Fruit fly (Drosophila melanogaster) whole organism, embryonic: ENCODE results near the gene CG14402.

Experiments used
- Aef1 ChIP-seq: fragments of 200-800 bp; sonication (Bioruptor generic); IDR thresholded peaks from 3 replicates; pipeline ENCODE4 v1.3.6; 2022; ENCODE audit warnings: missing biosample characterization, missing genetic modification characterization
- BEAF-32 ChIP-seq: fragments of 200-800 bp; sonication (Bioruptor generic); optimal IDR thresholded peaks from 3 replicates; lab custom pipeline; 2017; ENCODE audit warnings: missing biosample characterization, missing genetic modification characterization, mild to moderate bottlenecking, moderate library complexity, missing genetic modification reagents
- CG11696 ChIP-seq: fragments of 200-800 bp; sonication (Bioruptor generic); IDR thresholded peaks from 2 replicates; pipeline ENCODE4 v1.3.6; 2022; ENCODE audit warnings: missing biosample characterization, missing genetic modification characterization
- CG1233 ChIP-seq: fragments of 200-800 bp; sonication (Bioruptor generic); optimal IDR thresholded peaks from 4 replicates; lab custom pipeline; 2018; ENCODE audit warnings: missing biosample characterization, mild to moderate bottlenecking, missing genetic modification characterization
- CG13775 ChIP-seq: fragments of 200-800 bp; sonication (Bioruptor generic); optimal IDR thresholded peaks from 3 replicates; lab custom pipeline; 2017; ENCODE audit warnings: missing biosample characterization, mild to moderate bottlenecking, missing genetic modification characterization
- CG15514 ChIP-seq: fragments of 200-800 bp; sonication (Bioruptor generic); optimal IDR thresholded peaks from 3 replicates; lab custom pipeline; 2017; ENCODE audit warnings: missing biosample characterization, missing genetic modification characterization, mild to moderate bottlenecking, moderate library complexity, missing genetic modification reagents
- CG15601 ChIP-seq: fragments of 200-800 bp; sonication (Bioruptor generic); optimal IDR thresholded peaks from 3 replicates; lab custom pipeline; 2019; ENCODE audit warnings: missing biosample characterization, mild to moderate bottlenecking, missing genetic modification characterization, moderate library complexity
- CG1602 ChIP-seq: fragments of 200-800 bp; sonication (Bioruptor generic); optimal IDR thresholded peaks from 3 replicates; lab custom pipeline; 2016; ENCODE audit warnings: missing biosample characterization, missing genetic modification characterization
- CG2120 ChIP-seq: fragments of 200-800 bp; sonication (Bioruptor generic); optimal IDR thresholded peaks from 3 replicates; lab custom pipeline; 2016; ENCODE audit warnings: missing biosample characterization, missing genetic modification characterization
- CG2199 ChIP-seq: fragments of 200-800 bp; sonication (Bioruptor generic); IDR thresholded peaks from 3 replicates; pipeline ENCODE4 v1.3.6; 2022; ENCODE audit warnings: missing biosample characterization, missing genetic modification characterization
- CG2712 ChIP-seq: fragments of 200-800 bp; optimal IDR thresholded peaks from 3 replicates; lab custom pipeline; 2019; ENCODE audit warnings: missing biosample characterization, mild to moderate bottlenecking, missing genetic modification characterization, moderate library complexity
- CG31224 ChIP-seq: fragments of 200-800 bp; sonication (Bioruptor generic); IDR thresholded peaks from 2 replicates; pipeline ENCODE4 v1.3.6; 2022; ENCODE audit warnings: missing biosample characterization, missing genetic modification characterization
- CG3407 ChIP-seq: fragments of 200-800 bp; sonication (Bioruptor generic); optimal IDR thresholded peaks from 2 replicates; lab custom pipeline; 2018; ENCODE audit warnings: missing biosample characterization, mild to moderate bottlenecking, missing genetic modification characterization
- CG34376 ChIP-seq: fragments of 200-800 bp; sonication (Bioruptor generic); optimal IDR thresholded peaks from 2 replicates; lab custom pipeline; 2018; ENCODE audit warnings: missing biosample characterization, mild to moderate bottlenecking, missing genetic modification characterization
- CG5245 ChIP-seq: fragments of 200-800 bp; sonication (Bioruptor generic); optimal IDR thresholded peaks from 3 replicates; lab custom pipeline; 2016; ENCODE audit warnings: missing biosample characterization, missing genetic modification characterization
- CG6175 ChIP-seq: fragments of 200-800 bp; sonication (Bioruptor generic); IDR thresholded peaks from 3 replicates; pipeline ENCODE4 v1.3.6; 2022; ENCODE audit warnings: missing biosample characterization, missing genetic modification characterization
- CG8281 ChIP-seq: fragments of 200-800 bp; sonication (Bioruptor generic); optimal IDR thresholded peaks from 2 replicates; lab custom pipeline; 2018; ENCODE audit warnings: missing biosample characterization, mild to moderate bottlenecking, missing genetic modification characterization, moderate library complexity
- CG8765 ChIP-seq: fragments of 200-800 bp; sonication (Bioruptor generic); IDR thresholded peaks from 2 replicates; pipeline ENCODE4 v1.3.6; 2022; ENCODE audit warnings: missing biosample characterization, missing genetic modification characterization
- CG9437 ChIP-seq: fragments of 200-800 bp; sonication (Bioruptor generic); optimal IDR thresholded peaks from 2 replicates; lab custom pipeline; 2018; ENCODE audit warnings: missing biosample characterization, mild to moderate bottlenecking, missing genetic modification characterization
- CG9609 ChIP-seq: fragments of 200-800 bp; sonication (Bioruptor generic); optimal IDR thresholded peaks from 3 replicates; lab custom pipeline; 2016; ENCODE audit warnings: missing biosample characterization, missing genetic modification characterization
- CkIIα-i1 ChIP-seq: fragments of 200-800 bp; sonication (Bioruptor generic); IDR thresholded peaks from 2 replicates; pipeline ENCODE4 v1.3.6; 2022; ENCODE audit warnings: missing biosample characterization, missing genetic modification characterization
- D19B ChIP-seq: fragments of 200-800 bp; sonication (Bioruptor generic); optimal IDR thresholded peaks from 2 replicates; lab custom pipeline; 2017; ENCODE audit warnings: missing biosample characterization, mild to moderate bottlenecking, missing genetic modification characterization
- Dip3 ChIP-seq: fragments of 200-800 bp; sonication (Bioruptor generic); optimal IDR thresholded peaks from 3 replicates; lab custom pipeline; 2016; ENCODE audit warnings: missing biosample characterization, missing genetic modification characterization
- Fer1 ChIP-seq: fragments of 200-800 bp; sonication (Bioruptor generic); optimal IDR thresholded peaks from 2 replicates; lab custom pipeline; 2017; ENCODE audit warnings: missing biosample characterization, mild to moderate bottlenecking, missing genetic modification characterization
- Fer3 ChIP-seq: fragments of 200-800 bp; sonication (Bioruptor generic); optimal IDR thresholded peaks from 2 replicates; lab custom pipeline; 2018; ENCODE audit warnings: missing biosample characterization, mild to moderate bottlenecking, missing genetic modification characterization, moderate library complexity
- HmgD ChIP-seq: fragments of 200-800 bp; sonication (Bioruptor generic); optimal IDR thresholded peaks from 3 replicates; lab custom pipeline; 2016; ENCODE audit warnings: missing biosample characterization, missing genetic modification characterization
- Lhr ChIP-seq: fragments of 200-800 bp; sonication (Bioruptor generic); optimal IDR thresholded peaks from 3 replicates; lab custom pipeline; 2017; ENCODE audit warnings: mild to moderate bottlenecking, missing biosample characterization, missing genetic modification reagents, missing genetic modification characterization
- NC2α ChIP-seq: fragments of 200-800 bp; sonication (Bioruptor generic); optimal IDR thresholded peaks from 2 replicates; lab custom pipeline; 2016; ENCODE audit warnings: missing biosample characterization, missing genetic modification characterization
- NfI ChIP-seq: fragments of 200-800 bp; sonication (Bioruptor generic); optimal IDR thresholded peaks from 3 replicates; lab custom pipeline; 2018; ENCODE audit warnings: missing biosample characterization, mild to moderate bottlenecking, missing genetic modification characterization, moderate library complexity
- Opbp ChIP-seq: fragments of 200-800 bp; sonication (Bioruptor generic); IDR thresholded peaks from 3 replicates; pipeline ENCODE4 v1.3.6; 2022; ENCODE audit warnings: missing biosample characterization, missing genetic modification characterization; ENCODE audit not compliant: partially characterized antibody
- Sin3A ChIP-seq: fragments of >200 bp; optimal IDR thresholded peaks from 2 replicates; lab custom pipeline; 2018
- Sox102F ChIP-seq: fragments of 200-800 bp; sonication (Bioruptor generic); optimal IDR thresholded peaks from 2 replicates; lab custom pipeline; 2018; ENCODE audit warnings: missing biosample characterization, mild to moderate bottlenecking, missing genetic modification characterization, moderate library complexity
- abd-A ChIP-seq: fragments of 200-800 bp; sonication (Bioruptor generic); optimal IDR thresholded peaks from 3 replicates; lab custom pipeline; 2019; ENCODE audit warnings: missing biosample characterization, mild to moderate bottlenecking, missing genetic modification characterization, moderate library complexity
- ara ChIP-seq: fragments of 200-800 bp; sonication (Bioruptor generic); IDR thresholded peaks from 2 replicates; pipeline ENCODE4 v1.3.6; 2022; ENCODE audit warnings: missing biosample characterization, missing genetic modification characterization
- chn ChIP-seq: fragments of 200-800 bp; sonication (Bioruptor generic); optimal IDR thresholded peaks from 2 replicates; lab custom pipeline; 2016; ENCODE audit warnings: missing biosample characterization, missing genetic modification characterization
- ems ChIP-seq: fragments of 200-800 bp; sonication (Bioruptor generic); optimal IDR thresholded peaks from 3 replicates; lab custom pipeline; 2016; ENCODE audit warnings: missing biosample characterization, missing genetic modification characterization
- gcm ChIP-seq: fragments of 200-800 bp; sonication (Bioruptor generic); optimal IDR thresholded peaks from 2 replicates; lab custom pipeline; 2019; ENCODE audit warnings: missing biosample characterization, mild to moderate bottlenecking, missing genetic modification characterization, moderate library complexity
- gsb ChIP-seq: fragments of 200-800 bp; sonication (Bioruptor generic); IDR thresholded peaks from 2 replicates; pipeline ENCODE4 v1.3.6; 2022; ENCODE audit warnings: missing biosample characterization, missing genetic modification characterization
- ham ChIP-seq: fragments of 200-800 bp; sonication (Bioruptor generic); IDR thresholded peaks from 2 replicates; pipeline ENCODE4 v1.3.6; 2022; ENCODE audit warnings: missing biosample characterization, missing genetic modification characterization
- hbn ChIP-seq: fragments of 200-800 bp; sonication (Bioruptor generic); IDR thresholded peaks from 2 replicates; pipeline ENCODE4 v1.3.6; 2022; ENCODE audit warnings: missing biosample characterization, missing genetic modification characterization; ENCODE audit not compliant: partially characterized antibody
- her ChIP-seq: fragments of 200-800 bp; sonication (Bioruptor generic); optimal IDR thresholded peaks from 2 replicates; lab custom pipeline; 2016; ENCODE audit warnings: missing biosample characterization, missing genetic modification characterization
- mam ChIP-seq: fragments of 200-800 bp; sonication (Bioruptor generic); optimal IDR thresholded peaks from 3 replicates; lab custom pipeline; 2016; ENCODE audit warnings: missing biosample characterization, missing genetic modification characterization
- mirr ChIP-seq: fragments of 200-800 bp; sonication (Bioruptor generic); optimal IDR thresholded peaks from 3 replicates; lab custom pipeline; 2018; ENCODE audit warnings: missing biosample characterization, mild to moderate bottlenecking, missing genetic modification characterization
- otp ChIP-seq: fragments of 200-800 bp; sonication (Bioruptor generic); IDR thresholded peaks from 3 replicates; pipeline ENCODE4, ENCODE4 v1.3.6; 2022; ENCODE audit warnings: missing biosample characterization, missing genetic modification characterization
- schlank ChIP-seq: fragments of 200-800 bp; sonication (Bioruptor generic); optimal IDR thresholded peaks from 2 replicates; lab custom pipeline; 2018; ENCODE audit warnings: missing biosample characterization, mild to moderate bottlenecking, missing genetic modification characterization
- so ChIP-seq: fragments of 200-800 bp; sonication (Bioruptor generic); IDR thresholded peaks from 3 replicates; pipeline ENCODE4 v1.3.6; 2022; ENCODE audit warnings: missing biosample characterization, missing genetic modification characterization
- trem ChIP-seq: fragments of 200-800 bp; optimal IDR thresholded peaks from 3 replicates; lab custom pipeline; 2019; ENCODE audit warnings: missing biosample characterization, mild to moderate bottlenecking, missing genetic modification characterization, moderate library complexity
- vfl ChIP-seq: fragments of 200-800 bp; sonication (Bioruptor generic); optimal IDR thresholded peaks from 2 replicates; lab custom pipeline; 2016; ENCODE audit warnings: missing biosample characterization, missing genetic modification characterization

CG14402 gene

dm6 chr2L:20799991-20800897 lies 48.9 kb upstream of the CG14402 start (continued):
- TF ChIP-seq HmgD (GFP tag; lab: Kevin White, UChicago): peak; percentile 14
- TF ChIP-seq Fer1: peak; percentile 88
- 0 out of 2 replicates have a peak, but pooled peaks have one; percentile 20 for TF ChIP-seq CkIIα-i1
- peak; percentile 83 for TF ChIP-seq her (GFP tag; lab: Kevin White, UChicago)
- peak; percentile 52 for TF ChIP-seq chn (GFP tag; lab: Kevin White, UChicago)
- TF ChIP-seq CG11696 (GFP tag; lab: Robert Waterston, UW): no peak
- TF ChIP-seq mirr (GFP tag; lab: Kevin White, UChicago): peak; percentile 35
- peak; percentile 97 for TF ChIP-seq abd-A
- TF ChIP-seq CG8765: peak; percentile 83
- TF ChIP-seq otp: peak; percentile 73; the same call in 2 of the 3 replicates
- TF ChIP-seq Sox102F: peak; percentile 49
- TF ChIP-seq CG9437 (GFP tag; lab: Kevin White, UChicago): peak; percentile 41
- TF ChIP-seq Sin3A (lab: Kevin White, UChicago): no peak
- peak; percentile 47 for TF ChIP-seq gcm
- TF ChIP-seq schlank (tag; lab: Kevin White, UChicago): peak; percentile 83
- peak; percentile 27 for TF ChIP-seq CG3407 (GFP tag; lab: Kevin White, UChicago)
- TF ChIP-seq Fer3 (tag; lab: Kevin White, UChicago): peak; percentile 82
- TF ChIP-seq BEAF-32 (GFP tag; lab: Kevin White, UChicago): no peak
- peak; percentile 58 for TF ChIP-seq CG5245
- TF ChIP-seq CG15514 (GFP tag; lab: Kevin White, UChicago): peak; percentile 77
- TF ChIP-seq mam (GFP tag; lab: Kevin White, UChicago): peak; percentile 89
- TF ChIP-seq CG2120 (GFP tag; lab: Kevin White, UChicago): peak; percentile 94
- TF ChIP-seq CG31224 (GFP tag; lab: Robert Waterston, UW): peak; percentile 97
- peak; percentile 72 for TF ChIP-seq Aef1 (GFP tag; lab: Robert Waterston, UW)
- peak; percentile 69 for TF ChIP-seq CG1233
- peak; percentile 61 for TF ChIP-seq CG1602 (GFP tag; lab: Kevin White, UChicago)
- TF ChIP-seq ara (GFP tag; lab: Robert Waterston, UW): peak; percentile 73
- TF ChIP-seq CG8281: no peak
- TF ChIP-seq Dip3 (GFP tag; lab: Kevin White, UChicago): peak; percentile 81
- peak; percentile 58; the same call in 1 of the 3 replicates for TF ChIP-seq CG6175
- TF ChIP-seq NC2α: peak; percentile 36
- peak; percentile 86; the same call in 2 of the 3 replicates for TF ChIP-seq CG2199 (GFP tag; lab: Robert Waterston, UW)
- TF ChIP-seq hbn (GFP tag; lab: Robert Waterston, UW): no peak
- peak; percentile 62 for TF ChIP-seq ems (GFP tag; lab: Kevin White, UChicago)
- peak; percentile 52 for TF ChIP-seq D19B (GFP tag; lab: Kevin White, UChicago)
- TF ChIP-seq trem (tag; lab: Kevin White, UChicago): peak; percentile 11
- peak; percentile 27 for TF ChIP-seq CG15601 (tag; lab: Kevin White, UChicago)
- TF ChIP-seq CG9609 (GFP tag; lab: Kevin White, UChicago): peak; percentile 62
- peak; percentile 78 for TF ChIP-seq NfI
- TF ChIP-seq vfl (GFP tag; lab: Kevin White, UChicago): peak; percentile 69
- 0 out of 3 replicates have a peak, but pooled peaks have one; percentile 70 for TF ChIP-seq so (GFP tag; lab: Robert Waterston, UW)
- TF ChIP-seq CG2712 (tag; lab: Kevin White, UChicago): peak; percentile 77
- no peak for TF ChIP-seq ham (GFP tag; lab: Robert Waterston, UW)
- TF ChIP-seq Lhr: no peak
- TF ChIP-seq CG34376 (GFP tag; lab: Kevin White, UChicago): peak; percentile 63
- TF ChIP-seq gsb (GFP tag; lab: Robert Waterston, UW): peak; percentile 47; the same call in 1 of the 2 replicates
- peak; percentile 67 for TF ChIP-seq CG13775
- TF ChIP-seq Opbp (GFP tag; lab: Robert Waterston, UW): no peak
